Fruit fly (Drosophila melanogaster) whole organism, prepupa: Measurements from ENCODE around the gene oaf.

Experiments used
- Blimp-1 ChIP-seq: fragments of 200-800 bp; sonication (Bioruptor generic); optimal IDR thresholded peaks from 3 replicates; lab custom pipeline; 2017; ENCODE audit warnings: missing biosample characterization, missing genetic modification characterization, mild to moderate bottlenecking, moderate library complexity, missing genetic modification reagents
- CG11294 ChIP-seq: fragments of 200-800 bp; sonication (Bioruptor generic); IDR thresholded peaks from 2 replicates; pipeline ENCODE4 v1.3.6; 2022; ENCODE audit warnings: missing biosample characterization, missing genetic modification characterization
- CG6792 ChIP-seq: fragments of 200-800 bp; sonication (Bioruptor generic); optimal IDR thresholded peaks from 3 replicates; lab custom pipeline; 2016; ENCODE audit warnings: missing biosample characterization, missing genetic modification characterization
- CG6854 ChIP-seq: fragments of 200-800 bp; sonication (Bioruptor generic); optimal IDR thresholded peaks from 2 replicates; lab custom pipeline; 2017; ENCODE audit warnings: missing biosample characterization, mild to moderate bottlenecking, missing genetic modification characterization
- Hr4 ChIP-seq: fragments of 200-800 bp; sonication (Bioruptor generic); optimal IDR thresholded peaks from 3 replicates; lab custom pipeline; 2016; ENCODE audit warnings: missing biosample characterization, missing genetic modification characterization
- Lpt ChIP-seq: fragments of 200-800 bp; sonication (Bioruptor generic); optimal IDR thresholded peaks from 3 replicates; lab custom pipeline; 2016; ENCODE audit warnings: missing biosample characterization, missing genetic modification characterization
- Sox102F ChIP-seq: fragments of 200-800 bp; sonication (Bioruptor generic); optimal IDR thresholded peaks from 2 replicates; lab custom pipeline; 2016; ENCODE audit warnings: missing biosample characterization, mild to moderate bottlenecking, missing genetic modification characterization
- dsx ChIP-seq: fragments of 200-800 bp; optimal IDR thresholded peaks from 3 replicates; lab custom pipeline; 2019; ENCODE audit warnings: missing biosample characterization, mild to moderate bottlenecking, missing genetic modification characterization, moderate library complexity; ENCODE audit not compliant: poor library complexity, severe bottlenecking
- fd85E ChIP-seq: fragments of 200-800 bp; sonication (Bioruptor generic); optimal IDR thresholded peaks from 3 replicates; lab custom pipeline; 2016; ENCODE audit warnings: missing biosample characterization, missing genetic modification characterization
- salr ChIP-seq, 2 experiments: fragments of 200-800 bp; sonication (Bioruptor generic); optimal IDR thresholded peaks; 3 replicates each; lab custom pipeline; 2016 to 2018; ENCODE audit warnings: missing biosample characterization in 2 of 2, missing genetic modification characterization in 2 of 2, mild to moderate bottlenecking in 1 of 2

DNA sequence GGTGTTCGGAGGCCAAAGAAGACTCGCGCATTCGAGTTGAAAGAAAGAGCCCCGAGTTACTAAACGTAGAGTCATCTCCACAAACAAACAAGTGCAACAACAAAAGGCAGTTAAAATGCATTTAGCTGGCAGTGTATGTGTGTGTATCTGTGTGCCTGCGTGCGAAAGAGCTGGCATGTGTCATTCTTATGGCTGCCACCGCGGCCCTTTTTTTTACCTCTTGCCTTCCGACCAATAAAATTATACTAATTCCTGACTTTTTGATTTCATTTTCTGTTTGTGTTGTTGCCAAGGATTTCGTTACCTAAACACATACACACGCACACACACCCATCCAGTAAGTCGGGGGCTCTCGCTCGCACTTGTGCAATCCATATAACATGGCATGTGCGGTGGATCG is 43.1 kb upstream of the oaf start:
- TF ChIP-seq CG6792 (no peak), CG6854 (GFP tag; lab: Kevin White, UChicago) (no peak), Blimp-1 (GFP tag; lab: Kevin White, UChicago) (no peak), salr (GFP tag; optimal IDR thresholded peaks at IDR 0.05; lab: Kevin White, UChicago) (no peak), Sox102F (GFP tag; lab: Kevin White, UChicago) (no peak), CG11294 (no peak), Lpt (GFP tag; lab: Kevin White, UChicago) (no peak), dsx (no peak), Hr4 (no peak), fd85E (GFP tag; lab: Kevin White, UChicago) (no peak)
